Fruit fly (Drosophila melanogaster): Measurements from ENCODE around the gene egh.
A peak's percentile ranks its signal among the peaks of the same experiment; 100 is the strongest.

Gene egh

dm6 chrX:2647950-2648613 is 59.8 kb downstream of the egh start (continued):
- TF ChIP-seq CG1621 (tag; optimal IDR thresholded peaks at IDR 0.05): peak; percentile 44
- TF ChIP-seq esn (GFP tag; optimal IDR thresholded peaks at IDR 0.05): peak; percentile 15
- peak; percentile 62 for TF ChIP-seq cyc (GFP tag; optimal IDR thresholded peaks at IDR 0.05)
- peak; percentile 58 for TF ChIP-seq CG6276 (GFP tag; optimal IDR thresholded peaks at IDR 0.05)
- peak; percentile 16 for TF ChIP-seq CG6808 (GFP tag; optimal IDR thresholded peaks at IDR 0.05)
- TF ChIP-seq topi (GFP tag; optimal IDR thresholded peaks at IDR 0.05): peak; percentile 64
- TF ChIP-seq OdsH (GFP tag; optimal IDR thresholded peaks at IDR 0.05): peak; percentile 60
- TF ChIP-seq Sox14 (GFP tag; optimal IDR thresholded peaks at IDR 0.05): peak; percentile 50
- peak; percentile 34 for TF ChIP-seq eg (GFP tag; IDR thresholded peaks at IDR 0.05)
- TF ChIP-seq CG15336 (GFP tag; IDR thresholded peaks at IDR 0.05): peak; percentile 83
- TF ChIP-seq net (GFP tag; optimal IDR thresholded peaks at IDR 0.05): no peak
- peak; percentile 73 for TF ChIP-seq Gug (GFP tag; IDR thresholded peaks at IDR 0.05)
- TF ChIP-seq CG10669 (GFP tag; optimal IDR thresholded peaks at IDR 0.05): peak; percentile 43
- peak; percentile 37 for TF ChIP-seq CG11902 (GFP tag; optimal IDR thresholded peaks at IDR 0.05)
- TF ChIP-seq achi (GFP tag; optimal IDR thresholded peaks at IDR 0.05): peak; percentile 52
- TF ChIP-seq CG7368 (GFP tag; optimal IDR thresholded peaks at IDR 0.05): peak; percentile 52
- TF ChIP-seq svp (GFP tag): peak; percentile 61
- peak in 1 of 2 experiments; percentile 12 for TF ChIP-seq salr (GFP tag; optimal IDR thresholded peaks at IDR 0.05)
- TF ChIP-seq CG8319 (GFP tag; optimal IDR thresholded peaks at IDR 0.05): peak; percentile 34
- peak; percentile 26 for TF ChIP-seq Eip75B (GFP tag; optimal IDR thresholded peaks at IDR 0.05)
- peak; percentile 46 for TF ChIP-seq CG3919 (GFP tag; optimal IDR thresholded peaks at IDR 0.05)
- no peak for TF ChIP-seq Hr38 (GFP tag; optimal IDR thresholded peaks at IDR 0.05)
- peak; percentile 27 for TF ChIP-seq Ets96B (tag; optimal IDR thresholded peaks at IDR 0.05)
- peak; percentile 30 for TF ChIP-seq fd59A (GFP tag; optimal IDR thresholded peaks at IDR 0.05)
- TF ChIP-seq CG10631 (GFP tag; optimal IDR thresholded peaks at IDR 0.05): peak; percentile 21
- peak; percentile 66 for TF ChIP-seq lz (GFP tag; optimal IDR thresholded peaks at IDR 0.05)
- peak; percentile 54 for TF ChIP-seq CG8119 (GFP tag; IDR thresholded peaks at IDR 0.05)
- TF ChIP-seq vri (GFP tag; optimal IDR thresholded peaks at IDR 0.05): peak; percentile 60
